Worm (Caenorhabditis elegans) whole organism, L4 larva: ENCODE data around the gene C52B9.19.

Experiments used
- D1046.2 ChIP-seq: fragments of 200-800 bp; sonication (Bioruptor generic); IDR thresholded peaks from 2 replicates; pipeline ENCODE4 v1.3.6; 2022; ENCODE audit warnings: missing genetic modification characterization, missing compliant biosample characterization
- F37D6.2 ChIP-seq: sonication (generic microtip); optimal IDR thresholded peaks from 2 replicates; lab custom pipeline; 2016; ENCODE audit warnings: mild to moderate bottlenecking, missing genetic modification characterization, missing compliant biosample characterization
- R02D3.7 ChIP-seq: fragments of 150-350 bp; sonication (generic microtip); optimal IDR thresholded peaks from 3 replicates; lab custom pipeline; 2014; ENCODE audit warnings: missing biosample characterization, missing genetic modification characterization
- ZK546.5 ChIP-seq, 2 experiments: sonication (generic microtip); optimal IDR thresholded peaks; 2 replicates each; lab custom pipeline; 2017; ENCODE audit warnings: missing biosample characterization in 2 of 2, missing genetic modification characterization in 2 of 2
- aha-1 ChIP-seq: fragments of 150-350 bp; peaks from one replicate; lab custom pipeline; 2014; ENCODE audit warnings: missing biosample characterization, missing genetic modification characterization
- ceh-62 ChIP-seq: sonication (generic microtip); optimal IDR thresholded peaks from 2 replicates; lab custom pipeline; 2017; ENCODE audit warnings: missing biosample characterization, missing genetic modification characterization
- ces-1 ChIP-seq: fragments of 150-350 bp; sonication (generic microtip); optimal IDR thresholded peaks from 4 replicates; lab custom pipeline; 2014; ENCODE audit warnings: missing biosample characterization, missing genetic modification reagents, missing genetic modification characterization
- ctbp-1 ChIP-seq: fragments of 200-800 bp; sonication (Bioruptor generic); IDR thresholded peaks from 2 replicates; pipeline ENCODE4 v1.3.6; 2022; ENCODE audit warnings: missing genetic modification reagents, missing genetic modification characterization, missing compliant biosample characterization
- daf-16 ChIP-seq, 3 experiments: sonication (generic microtip); optimal IDR thresholded peaks; 2 replicates each; lab custom pipeline; 2016 to 2017; ENCODE audit warnings: missing genetic modification characterization in 3 of 3, missing genetic modification reagents in 3 of 3, mild to moderate bottlenecking in 2 of 3, missing compliant biosample characterization in 2 of 3, missing biosample characterization in 1 of 3, moderate library complexity in 1 of 3
- daf-19 ChIP-seq: fragments of 200-800 bp; sonication (Bioruptor generic); conservative IDR thresholded peaks from 2 replicates; pipeline ENCODE4 v1.3.6; 2022; ENCODE audit warnings: missing genetic modification characterization, missing compliant biosample characterization
- dmd-9 ChIP-seq: fragments of 200-800 bp; sonication (Bioruptor generic); IDR thresholded peaks from 2 replicates; pipeline ENCODE4 v1.3.6; 2022; ENCODE audit warnings: missing genetic modification reagents, missing genetic modification characterization, missing compliant biosample characterization
- dpl-1 ChIP-seq: fragments of 150-350 bp; optimal IDR thresholded peaks from 2 replicates; lab custom pipeline; 2014; ENCODE audit warnings: missing biosample characterization, missing genetic modification reagents, missing genetic modification characterization
- duxl-1 ChIP-seq: sonication (generic microtip); optimal IDR thresholded peaks from 2 replicates; lab custom pipeline; 2016; ENCODE audit warnings: mild to moderate bottlenecking, missing genetic modification characterization, moderate library complexity, missing compliant biosample characterization; ENCODE audit not compliant: poor library complexity
- fkh-10 ChIP-seq: fragments of 150-350 bp; optimal IDR thresholded peaks from 2 replicates; lab custom pipeline; 2014; ENCODE audit warnings: missing biosample characterization, missing genetic modification reagents, missing genetic modification characterization
- hlh-11 ChIP-seq: fragments of 200-800 bp; sonication (Bioruptor generic); optimal IDR thresholded peaks from 2 replicates; lab custom pipeline; 2018; ENCODE audit warnings: mild to moderate bottlenecking, missing genetic modification characterization, missing compliant biosample characterization
- hlh-30 ChIP-seq: sonication (generic microtip); optimal IDR thresholded peaks from 2 replicates; lab custom pipeline; 2017; ENCODE audit warnings: antibody characterized with exemption, mild to moderate bottlenecking, missing genetic modification characterization, missing compliant biosample characterization; ENCODE audit not compliant: insufficient read depth
- lin-1 ChIP-seq: fragments of 200-800 bp; sonication (Bioruptor generic); IDR thresholded peaks from 2 replicates; pipeline ENCODE4 v1.3.6; 2022; ENCODE audit warnings: missing genetic modification reagents, missing genetic modification characterization, missing compliant biosample characterization
- lsy-2 ChIP-seq, 2 experiments: fragments of 150-350 bp in 1 of 2; sonication (generic microtip) in 1 of 2; optimal IDR thresholded peaks; 2 replicates each; lab custom pipeline; 2014 to 2017; ENCODE audit warnings: missing biosample characterization in 2 of 2, missing genetic modification characterization in 2 of 2
- madf-5 ChIP-seq, 2 experiments: fragments of 200-800 bp; sonication (Bioruptor generic); IDR thresholded peaks; 2 replicates each; pipeline ENCODE4 v1.3.6; 2022; ENCODE audit warnings: missing compliant biosample characterization in 2 of 2, missing genetic modification characterization in 2 of 2
- mdl-1 ChIP-seq, 2 experiments: fragments of 150-350 bp in 1 of 2; sonication (generic microtip) in 1 of 2; optimal IDR thresholded peaks; 2 replicates each; lab custom pipeline; 2014 to 2017; ENCODE audit warnings: missing biosample characterization in 2 of 2, missing genetic modification characterization in 2 of 2
- mdt-29 ChIP-seq: fragments of 200-800 bp; sonication (Bioruptor generic); IDR thresholded peaks from 2 replicates; pipeline ENCODE4 v1.3.6; 2022; ENCODE audit warnings: missing genetic modification reagents, missing genetic modification characterization, missing compliant biosample characterization
- mep-1 ChIP-seq: fragments of 150-350 bp; sonication (generic microtip); optimal IDR thresholded peaks from 3 replicates; lab custom pipeline; 2014; ENCODE audit warnings: missing biosample characterization, missing genetic modification characterization
- nhr-10 ChIP-seq: fragments of 150-350 bp; optimal IDR thresholded peaks from 2 replicates; lab custom pipeline; 2014; ENCODE audit warnings: missing biosample characterization, missing genetic modification characterization
- nhr-25 ChIP-seq: sonication (generic microtip); optimal IDR thresholded peaks from 2 replicates; lab custom pipeline; 2017; ENCODE audit warnings: missing genetic modification characterization, mild to moderate bottlenecking, missing compliant biosample characterization, antibody characterized with exemption, moderate library complexity, borderline replicate concordance; ENCODE audit not compliant: insufficient read depth
- nhr-28 ChIP-seq: fragments of 150-350 bp; optimal IDR thresholded peaks from 2 replicates; lab custom pipeline; 2014; ENCODE audit warnings: missing biosample characterization, missing genetic modification characterization
- nhr-42 ChIP-seq: fragments of 200-800 bp; sonication (Bioruptor generic); IDR thresholded peaks from 2 replicates; pipeline ENCODE4 v1.3.6; 2022; ENCODE audit warnings: missing genetic modification characterization, missing compliant biosample characterization
- nhr-77 ChIP-seq: fragments of 150-350 bp; optimal IDR thresholded peaks from 2 replicates; lab custom pipeline; 2014; ENCODE audit warnings: missing biosample characterization, missing genetic modification characterization
- pqm-1 ChIP-seq: sonication (generic microtip); optimal IDR thresholded peaks from 2 replicates; lab custom pipeline; 2017; ENCODE audit warnings: missing biosample characterization, missing genetic modification characterization
- sdz-12 ChIP-seq: fragments of 200-800 bp; sonication (Bioruptor generic); optimal IDR thresholded peaks from 2 replicates; lab custom pipeline; 2018; ENCODE audit warnings: mild to moderate bottlenecking, missing genetic modification characterization, missing compliant biosample characterization
- snpc-4 ChIP-seq: fragments of 150-350 bp; optimal IDR thresholded peaks from 2 replicates; lab custom pipeline; 2014; ENCODE audit warnings: missing biosample characterization, missing genetic modification characterization
- spr-1 ChIP-seq: sonication (generic microtip); optimal IDR thresholded peaks from 2 replicates; lab custom pipeline; 2016; ENCODE audit warnings: mild to moderate bottlenecking, missing genetic modification characterization, missing compliant biosample characterization
- unc-62 ChIP-seq, 3 experiments: fragments of 150-350 bp in 1 of 3; sonication (generic microtip); optimal IDR thresholded peaks in 2 of 3; peaks in 1 of 3; 1 replicate in 1 of 3; 2 replicates in 2 of 3; lab custom pipeline; 2014 to 2017; ENCODE audit warnings: missing biosample characterization in 3 of 3, missing genetic modification characterization in 3 of 3, missing genetic modification reagents in 3 of 3, missing genotype in 1 of 3
- zag-1 ChIP-seq: fragments of 150-350 bp; optimal IDR thresholded peaks from 2 replicates; lab custom pipeline; 2014; ENCODE audit warnings: missing biosample characterization, missing genetic modification characterization
- zfp-2 ChIP-seq: sonication (generic microtip); optimal IDR thresholded peaks from 2 replicates; lab custom pipeline; 2016; ENCODE audit warnings: mild to moderate bottlenecking, missing genetic modification characterization, missing compliant biosample characterization
- zip-2 ChIP-seq: fragments of 150-350 bp; optimal IDR thresholded peaks from 2 replicates; lab custom pipeline; 2014; ENCODE audit warnings: missing biosample characterization, missing genetic modification characterization

Gene C52B9.19

DNA sequence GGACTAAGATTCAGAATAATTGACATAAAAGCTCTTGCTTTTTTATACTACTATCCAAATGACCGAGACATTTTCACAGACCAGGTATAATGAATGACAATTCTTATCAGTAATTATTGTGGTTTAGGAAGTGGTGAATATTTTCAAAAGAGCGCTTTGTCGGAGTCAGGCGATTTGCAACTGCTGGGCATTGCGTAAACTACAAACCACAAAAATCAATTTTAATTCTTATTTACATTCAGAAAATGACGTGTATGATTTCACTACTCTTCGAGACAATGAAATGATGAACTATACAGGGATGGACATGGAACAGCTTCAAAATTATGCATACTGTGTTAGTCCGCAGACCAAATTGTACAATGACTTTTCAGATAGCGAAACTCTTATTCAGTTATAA lies 2.1 kb downstream of the C52B9.19 start (continued):
- TF ChIP-seq zag-1 (tag; lab: Kevin White, UChicago) (no peak), ceh-62 (no peak), nhr-42 (GFP tag; lab: Robert Waterston, UW) (no peak), duxl-1 (tag; lab: Kevin White, UChicago) (no peak), zfp-2 (tag; lab: Kevin White, UChicago) (no peak), nhr-28 (tag; lab: Kevin White, UChicago) (peak; percentile 84), daf-16 (GFP tag; optimal IDR thresholded peaks at IDR 0.05; lab: Kevin White, UChicago) (no peak), daf-16 (tag; optimal IDR thresholded peaks at IDR 0.05; lab: Kevin White, UChicago) (peak; percentile 76), sdz-12 (no peak), ZK546.5 (tag; optimal IDR thresholded peaks at IDR 0.05; lab: Kevin White, UChicago) (no peak), daf-19 (GFP tag; lab: Robert Waterston, UW) (no peak), snpc-4 (tag; lab: Kevin White, UChicago) (no peak), dpl-1 (no peak), madf-5 (GFP tag; IDR thresholded peaks at IDR 0.05; lab: Robert Waterston, UW) (no peak), R02D3.7 (tag; lab: Kevin White, UChicago) (no peak), hlh-11 (tag; lab: Kevin White, UChicago) (peak; percentile 47), lin-1 (peak; percentile 27; the same call in 1 of the 2 replicates), pqm-1 (peak; percentile 12), mep-1 (no peak), zip-2 (tag; lab: Kevin White, UChicago) (no peak), mdt-29 (GFP tag; lab: Robert Waterston, UW) (no peak), nhr-77 (tag; lab: Kevin White, UChicago) (peak; percentile 16), nhr-25 (tag; lab: Kevin White, UChicago) (no peak)

DNA sequence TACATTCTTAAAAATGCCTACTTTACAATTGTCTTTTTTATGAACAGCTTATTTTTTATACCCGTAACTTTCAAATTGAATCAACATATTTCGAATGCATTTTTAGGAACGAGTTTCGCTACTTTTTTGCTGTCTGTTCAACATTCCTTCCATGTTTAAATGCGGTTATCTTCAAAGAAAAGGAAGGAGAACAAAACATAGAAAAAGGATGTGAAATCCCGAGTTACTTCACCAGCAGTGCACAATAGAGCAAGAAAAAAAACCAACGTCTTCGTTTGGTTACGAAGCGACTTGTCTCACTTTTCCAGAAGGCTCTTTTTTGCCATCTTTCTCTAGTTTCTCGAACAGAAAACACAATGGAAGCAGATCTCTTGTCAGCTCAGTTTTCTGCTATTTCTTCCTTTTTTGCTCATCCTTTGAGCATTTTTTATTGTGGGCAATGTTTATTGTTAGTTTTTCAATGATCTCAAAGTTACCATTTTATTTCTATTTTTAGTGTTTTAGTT lies 3.4 kb downstream of the C52B9.19 start, which contains the start of gene cka-2:
TSS of gene cka-2 (plus strand) at position 456 of the 506 bp plus-strand sequence.
- peak; percentile 83 for TF ChIP-seq fkh-10 (GFP tag; lab: Kevin White, UChicago)
- no peak for TF ChIP-seq daf-16 (GFP tag; optimal IDR thresholded peaks at IDR 0.05; lab: Kevin White, UChicago)
- TF ChIP-seq daf-16 (tag; optimal IDR thresholded peaks at IDR 0.05; lab: Kevin White, UChicago): no peak
- no peak for TF ChIP-seq dmd-9 (GFP tag; lab: Robert Waterston, UW)
- peak; percentile 14 for TF ChIP-seq hlh-30 (tag; lab: Kevin White, UChicago)
- TF ChIP-seq ctbp-1 (GFP tag; lab: Robert Waterston, UW): 0 out of 2 replicates have a peak, but pooled peaks have one; percentile 46
- no peak for TF ChIP-seq spr-1 (tag; lab: Kevin White, UChicago)
- peak; percentile 67 for TF ChIP-seq ces-1 (GFP tag; lab: Kevin White, UChicago)
- peak in 1 of 2 experiments; percentile 19 for TF ChIP-seq lsy-2 (tag; optimal IDR thresholded peaks at IDR 0.05; lab: Kevin White, UChicago)
- TF ChIP-seq, all 104 proteins: peak for 5

DNA sequence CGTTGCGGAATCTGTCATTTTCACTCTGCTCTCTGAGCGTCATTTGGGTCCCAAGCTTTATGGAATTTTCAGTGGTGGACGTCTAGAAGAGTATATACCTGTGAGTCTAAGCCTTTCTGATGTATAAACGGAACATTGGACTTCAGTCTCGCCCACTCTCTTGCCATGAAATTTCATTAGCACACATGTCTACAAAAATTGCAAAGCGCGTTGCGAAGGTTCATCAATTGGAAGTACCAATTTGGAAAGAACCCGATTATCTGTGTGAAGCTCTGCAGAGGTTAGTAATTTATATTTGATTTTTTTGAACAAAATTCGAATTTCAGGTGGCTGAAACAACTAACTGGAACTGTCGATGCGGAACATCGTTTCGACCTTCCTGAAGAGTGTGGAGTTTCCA lies 7.5 kb downstream of the C52B9.19 start:
- TF ChIP-seq D1046.2 (GFP tag; lab: Robert Waterston, UW) (no peak), aha-1 (tag; lab: Kevin White, UChicago) (peak; percentile 74), nhr-10 (tag; lab: Kevin White, UChicago) (no peak), unc-62 (GFP tag; optimal IDR thresholded peaks at IDR 0.05 in 1 of 2; lab: Kevin White, UChicago) (peak in 1 of 2 experiments; percentile 57), unc-62 (tag; optimal IDR thresholded peaks at IDR 0.05; lab: Kevin White, UChicago) (no peak), mdl-1 (tag; optimal IDR thresholded peaks at IDR 0.05; lab: Kevin White, UChicago) (no peak), dmd-9 (GFP tag; lab: Robert Waterston, UW) (no peak), F37D6.2 (tag; lab: Kevin White, UChicago) (no peak)
